Worm (Caenorhabditis elegans) whole organism, dauer: ENCODE results near the gene piga-1.

Experiments
- unc-62 ChIP-seq: sonication (generic microtip); optimal IDR thresholded peaks from 2 replicates; lab custom pipeline; 2017; ENCODE audit warnings: missing biosample characterization, missing genetic modification reagents, missing genetic modification characterization

The piga-1 gene

DNA sequence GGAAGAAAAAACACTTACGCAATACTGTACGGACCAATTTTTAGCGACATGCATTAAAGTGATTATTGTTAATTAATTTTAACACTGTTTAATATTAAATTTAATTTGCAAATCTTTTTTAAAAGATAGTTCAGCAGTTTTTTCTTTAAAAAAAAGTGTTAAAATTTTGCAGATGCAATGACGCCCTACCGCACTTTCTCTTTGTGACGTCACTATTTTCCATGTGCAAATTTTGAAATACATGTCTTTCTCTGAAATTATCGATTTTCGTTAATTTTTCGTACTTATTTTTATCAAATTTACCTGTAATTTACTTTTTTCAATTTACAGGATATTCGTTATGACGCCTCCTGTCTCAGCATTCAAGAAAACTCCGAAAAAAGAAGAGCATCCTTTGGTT lies at the start of gene piga-1, which contains the start of gene eif-2Bepsilon:
TSS of gene piga-1 (minus strand) at position 174 of the 400 bp plus-strand sequence.
TSS of gene eif-2Bepsilon (plus strand) at position 331 of the 400 bp plus-strand sequence.
- TF ChIP-seq unc-62: no peak

DNA sequence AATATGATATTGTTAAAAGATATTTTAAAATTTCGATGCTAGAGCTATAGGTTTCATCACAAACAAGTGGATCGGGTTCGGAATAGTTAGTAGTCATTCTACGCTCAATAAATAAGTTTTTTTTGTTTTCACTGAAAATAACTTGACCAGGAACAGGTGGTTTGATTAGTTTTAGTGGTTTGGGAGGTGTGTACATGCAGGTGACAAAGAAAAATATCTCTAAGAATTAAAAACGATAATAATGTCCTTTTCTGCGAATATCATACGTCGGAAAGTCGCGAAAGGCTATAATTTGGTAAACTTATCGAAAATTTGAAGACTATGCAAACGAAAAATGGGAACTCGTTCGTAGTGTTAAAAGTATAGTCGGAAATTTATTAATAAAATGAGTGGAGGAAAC lies 48.8 kb upstream of the piga-1 start, which contains the start of gene srg-15:
TSS of gene srg-15 (minus strand) at position 101 of the 400 bp plus-strand sequence.
- no peak for TF ChIP-seq unc-62

DNA sequence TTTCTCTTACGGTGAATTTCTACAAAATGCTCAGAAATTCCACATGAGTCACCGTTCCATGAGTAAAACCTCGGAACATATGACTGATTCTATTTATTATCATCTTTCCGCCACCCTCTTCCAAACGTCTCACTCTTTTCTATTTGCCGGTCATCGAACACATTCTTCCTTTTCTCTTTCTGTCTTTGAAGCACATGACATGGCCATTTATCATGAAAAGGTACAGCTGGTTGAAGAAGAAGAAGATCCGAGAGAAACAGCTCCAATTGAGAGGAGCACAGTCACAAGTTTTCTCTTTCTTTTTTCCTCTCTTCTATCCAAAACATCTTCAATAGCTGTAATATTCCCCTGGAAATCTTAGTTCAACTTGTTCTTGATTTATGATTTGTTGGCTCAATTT lies 45.5 kb upstream of the piga-1 start, which contains the start of gene cup-16:
TSS of gene cup-16 (plus strand) at position 132 of the 400 bp plus-strand sequence.
- no peak for TF ChIP-seq unc-62

DNA sequence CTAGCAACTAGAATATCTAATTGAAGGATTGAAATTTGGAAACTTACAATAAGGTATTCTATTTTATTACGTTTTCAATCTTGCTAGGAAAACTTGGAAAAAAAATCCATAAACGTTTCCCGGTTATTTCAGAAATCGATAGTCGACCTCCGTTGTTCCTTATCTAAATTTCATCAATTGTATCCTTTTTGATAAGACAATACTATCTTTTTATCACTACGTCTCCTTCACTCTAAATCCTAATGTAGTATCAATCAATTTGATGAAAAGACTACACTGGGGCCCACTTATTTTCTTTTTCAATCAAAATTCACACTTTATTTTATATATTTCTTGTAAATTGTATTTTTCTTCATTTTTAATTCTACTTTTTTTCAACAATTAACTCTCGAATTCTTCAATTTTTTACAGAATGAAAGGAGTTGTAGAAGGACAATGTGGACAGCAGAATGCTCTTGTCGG lies 42.9 kb upstream of the piga-1 start, which contains the start of gene prx-5:
TSS of gene prx-5 (plus strand) at position 412 of the 462 bp plus-strand sequence.
- TF ChIP-seq unc-62: no peak

DNA sequence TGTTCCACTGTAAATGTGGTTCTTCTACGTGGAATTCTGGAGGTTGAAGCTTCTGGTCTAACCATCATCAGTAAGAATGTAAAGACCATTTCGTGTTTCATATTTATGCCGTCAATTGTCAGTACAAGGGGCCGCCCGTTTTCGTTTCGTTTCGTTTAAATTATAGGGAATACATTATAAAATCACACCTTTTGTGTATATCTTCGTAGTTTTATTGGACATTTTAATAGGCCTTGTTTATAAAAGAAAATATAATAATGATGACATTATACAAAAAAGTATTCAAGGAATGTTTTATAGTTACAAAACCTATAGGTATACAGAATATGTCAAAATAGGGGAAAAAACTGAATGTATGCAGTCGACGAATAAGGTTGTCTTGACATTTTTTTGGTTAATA lies 42.2 kb upstream of the piga-1 start, which contains the start of gene ceh-7:
TSS of gene ceh-7 (minus strand) at position 101 of the 400 bp plus-strand sequence.
- TF ChIP-seq unc-62: no peak

DNA sequence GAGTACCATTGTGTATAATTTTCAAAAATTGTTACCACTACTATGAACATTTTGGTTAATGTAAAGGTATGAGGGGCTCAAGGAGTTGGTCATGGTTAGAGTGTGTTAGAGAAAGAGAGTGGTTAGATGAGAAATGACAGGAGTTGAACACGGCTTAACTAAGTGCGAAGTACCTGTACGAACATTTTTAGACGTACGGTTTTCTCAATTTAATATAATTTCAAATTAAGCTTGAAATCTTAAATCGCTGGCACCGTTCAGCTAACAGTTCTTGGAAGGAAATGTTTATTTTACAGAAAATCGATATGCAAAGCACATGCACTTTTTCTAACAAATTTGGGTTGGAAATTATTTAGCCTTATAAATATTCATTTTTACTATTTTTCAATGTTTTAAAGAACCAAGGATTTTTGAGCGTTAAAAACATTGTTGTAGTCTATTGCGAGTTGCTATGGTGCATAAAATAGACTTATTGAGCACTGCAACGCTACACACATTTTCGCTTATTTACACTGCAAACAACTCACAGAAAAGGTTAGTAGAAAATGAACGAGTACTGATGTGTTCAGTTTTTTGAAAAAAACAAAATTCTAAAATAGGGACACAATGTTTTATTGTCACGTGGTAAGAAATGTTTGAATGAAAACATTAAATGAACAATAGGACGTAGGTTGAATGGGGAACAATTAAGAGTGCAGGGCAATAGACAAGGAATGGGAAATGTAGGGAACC lies 40.3 kb upstream of the piga-1 start, which contains the start of gene sphk-1:
TSS of gene sphk-1 (minus strand) at position 51 of the 732 bp plus-strand sequence.
- no peak for TF ChIP-seq unc-62

DNA sequence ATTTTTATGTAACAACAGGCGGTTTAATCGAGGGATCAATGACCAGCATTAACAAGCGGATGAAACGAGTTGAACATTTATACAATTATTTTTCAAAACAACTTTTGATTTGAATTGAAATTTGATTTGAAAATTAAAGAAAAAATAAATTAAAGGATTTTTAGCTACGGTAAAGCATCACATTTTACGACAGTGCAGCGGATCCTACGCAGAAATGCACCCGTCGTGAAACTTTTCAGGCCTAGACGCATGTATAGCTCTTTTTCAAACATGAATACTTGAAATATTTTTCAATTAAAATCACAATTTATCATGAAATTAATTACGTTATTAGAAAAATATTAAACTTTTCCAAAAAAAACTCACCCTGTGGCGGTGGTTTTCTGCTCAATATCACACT lies 39.5 kb upstream of the piga-1 start:
- no peak for TF ChIP-seq unc-62

- TF ChIP-seq unc-62: no peak
These were observed 37.3 kb upstream of the piga-1 start, which contains the start of gene chdh-1 for ce11 chrII:8698828-8699227. Gene chdh-1, minus strand, starts transcription at chrII:8698928.

DNA sequence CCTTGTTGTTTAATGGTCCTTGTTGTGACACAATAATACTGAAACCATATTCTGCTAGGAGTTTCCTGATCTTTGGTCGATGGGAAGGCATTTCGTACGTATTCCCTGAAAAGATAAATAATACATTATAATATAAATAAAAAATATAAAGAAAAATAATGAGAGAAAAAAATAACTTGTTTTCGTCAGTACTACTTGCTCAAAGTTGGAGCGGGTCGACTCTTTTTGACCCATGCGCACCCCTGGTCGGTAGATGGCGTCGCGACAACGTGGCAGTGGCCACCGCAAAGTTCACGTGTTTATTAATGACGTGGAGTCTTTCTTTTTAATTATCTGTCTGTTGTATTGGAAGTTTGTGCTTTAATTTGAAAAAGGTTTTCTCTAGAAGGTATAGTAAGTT lies 34.3 kb upstream of the piga-1 start, which contains the start of gene C34C6.10:
TSS of gene C34C6.10 (minus strand) at position 101 of the 400 bp plus-strand sequence.
- TF ChIP-seq unc-62: no peak

- TF ChIP-seq unc-62: no peak
These were observed 29.9 kb upstream of the piga-1 start, which contains the start of gene C34C6.3 for ce11 chrII:8691344-8691960. Gene C34C6.3, plus strand, starts transcription at chrII:8691910.

ce11 chrII:8685623-8686022 lies 24.1 kb upstream of the piga-1 start, which contains the start of gene C34C6.9:
Gene C34C6.9, plus strand, starts transcription at chrII:8685923.
- no peak for TF ChIP-seq unc-62

DNA sequence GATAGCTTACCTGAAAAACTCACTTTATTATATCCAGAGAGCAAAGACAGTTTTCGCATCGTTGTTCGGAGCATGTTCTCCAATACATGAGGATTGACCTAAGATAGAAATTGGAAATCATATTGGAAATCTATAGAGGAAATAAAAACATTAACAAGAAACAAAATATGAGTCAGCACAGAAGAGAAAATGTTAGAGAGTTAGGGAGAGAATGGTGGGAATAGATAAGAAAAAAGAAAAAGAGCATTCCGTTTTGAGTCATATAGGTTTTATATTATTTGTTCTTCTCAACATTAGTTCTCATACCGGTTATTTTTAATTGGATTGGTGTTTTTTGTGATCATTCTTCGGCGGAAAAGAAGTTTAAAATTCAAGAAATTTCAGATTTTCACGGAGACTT lies 23.3 kb upstream of the piga-1 start, which contains the start of gene hgap-2:
TSS of gene hgap-2 (minus strand) at position 101 of the 400 bp plus-strand sequence.
- TF ChIP-seq unc-62: no peak

- TF ChIP-seq unc-62: no peak
These were observed 22.4 kb upstream of the piga-1 start for ce11 chrII:8683933-8684332.

DNA sequence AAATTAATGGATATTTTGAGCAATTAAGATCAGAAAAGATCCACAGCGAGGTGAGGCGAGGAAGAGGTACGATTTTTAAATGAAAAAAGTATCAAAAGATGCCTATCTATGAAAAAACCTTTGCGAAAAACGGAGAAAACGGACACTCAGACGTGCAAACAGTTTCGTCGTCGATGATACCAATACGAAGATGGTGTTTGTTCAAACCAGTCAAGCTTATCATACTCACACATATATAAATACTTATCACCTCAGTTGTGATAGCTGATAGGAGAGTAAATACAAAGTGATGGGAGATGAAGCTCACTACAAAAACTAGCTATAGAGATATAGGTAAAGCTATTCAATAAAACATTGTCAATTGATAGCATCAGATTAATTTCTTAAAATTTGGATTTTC lies 18.3 kb upstream of the piga-1 start:
- TF ChIP-seq unc-62: no peak

DNA sequence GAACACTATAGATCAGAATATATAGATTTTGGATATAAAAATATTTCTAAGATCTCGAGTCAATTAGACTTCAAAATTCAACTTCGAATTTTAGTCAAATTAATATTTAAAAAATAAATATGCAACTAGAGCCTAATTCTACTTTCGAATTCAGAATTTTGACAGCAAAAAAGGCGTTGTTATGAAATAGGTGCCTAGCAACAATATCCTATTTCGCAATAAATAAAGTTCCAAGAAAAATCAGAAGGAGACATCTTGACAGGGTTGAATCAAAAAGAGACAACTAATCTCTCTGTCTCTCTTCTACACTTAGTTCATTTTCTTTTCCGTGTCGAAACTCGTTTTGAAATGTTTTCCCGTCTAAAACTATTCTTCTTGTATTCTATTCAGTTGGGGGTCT lies 13.9 kb upstream of the piga-1 start:
- no peak for TF ChIP-seq unc-62

ce11 chrII:8670835-8671234 lies 9.3 kb upstream of the piga-1 start:
- TF ChIP-seq unc-62: no peak

DNA sequence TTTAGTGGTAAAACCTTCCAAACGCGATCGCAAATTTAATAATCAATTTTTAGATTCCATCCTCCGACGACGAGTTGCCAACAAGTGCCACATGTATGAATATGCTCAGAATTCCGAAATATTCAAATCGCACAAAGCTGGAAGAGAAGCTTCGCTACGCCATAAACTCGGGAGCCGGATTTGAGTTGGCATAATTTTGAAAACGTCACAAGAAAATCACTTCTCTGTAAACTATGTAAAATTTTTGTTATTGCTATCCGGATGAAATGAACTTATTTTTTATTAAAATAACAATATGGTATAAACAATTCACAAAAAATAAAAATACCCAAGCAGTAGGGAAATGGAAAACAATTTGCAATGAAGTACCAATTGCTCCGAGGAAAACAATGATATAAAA lies 7.4 kb upstream of the piga-1 start:
- no peak for TF ChIP-seq unc-62
